Fruit fly (Drosophila melanogaster) whole organism, prepupa: Measurements from ENCODE around the gene CG14971.

Experiments used
- CG1621 ChIP-seq: fragments of 200-800 bp; sonication (Bioruptor generic); optimal IDR thresholded peaks from 3 replicates; lab custom pipeline; 2018; ENCODE audit warnings: missing biosample characterization, mild to moderate bottlenecking, missing genetic modification characterization
- CG3032 ChIP-seq: fragments of 200-800 bp; optimal IDR thresholded peaks from 2 replicates; lab custom pipeline; 2019; ENCODE audit warnings: missing biosample characterization, mild to moderate bottlenecking, missing genetic modification characterization, moderate library complexity
- Gug ChIP-seq: fragments of 200-800 bp; sonication (Bioruptor generic); IDR thresholded peaks from 2 replicates; pipeline ENCODE4 v1.3.6; 2022; ENCODE audit warnings: missing biosample characterization, missing genetic modification characterization
- Hr38 ChIP-seq: sonication (Bioruptor generic); optimal IDR thresholded peaks from 2 replicates; lab custom pipeline; 2016; ENCODE audit warnings: missing biosample characterization, missing genetic modification characterization
- Sox102F ChIP-seq: fragments of 200-800 bp; sonication (Bioruptor generic); optimal IDR thresholded peaks from 2 replicates; lab custom pipeline; 2016; ENCODE audit warnings: missing biosample characterization, mild to moderate bottlenecking, missing genetic modification characterization
- Sox14 ChIP-seq: fragments of 200-800 bp; sonication (Bioruptor generic); optimal IDR thresholded peaks from 3 replicates; lab custom pipeline; 2016; ENCODE audit warnings: missing biosample characterization, missing genetic modification characterization
- esn ChIP-seq: fragments of 200-800 bp; sonication (Bioruptor generic); optimal IDR thresholded peaks from 2 replicates; lab custom pipeline; 2016; ENCODE audit warnings: missing biosample characterization, mild to moderate bottlenecking, missing genetic modification characterization, moderate library complexity
- fd85E ChIP-seq: fragments of 200-800 bp; sonication (Bioruptor generic); optimal IDR thresholded peaks from 3 replicates; lab custom pipeline; 2016; ENCODE audit warnings: missing biosample characterization, missing genetic modification characterization
- pdm3 ChIP-seq: fragments of 200-800 bp; sonication (Bioruptor generic); optimal IDR thresholded peaks from 3 replicates; lab custom pipeline; 2016; ENCODE audit warnings: missing biosample characterization, missing genetic modification characterization
- spab ChIP-seq: fragments of 200-800 bp; sonication (Bioruptor generic); optimal IDR thresholded peaks from 2 replicates; lab custom pipeline; 2017; ENCODE audit warnings: missing biosample characterization, mild to moderate bottlenecking, missing genetic modification characterization, missing genetic modification reagents

DNA sequence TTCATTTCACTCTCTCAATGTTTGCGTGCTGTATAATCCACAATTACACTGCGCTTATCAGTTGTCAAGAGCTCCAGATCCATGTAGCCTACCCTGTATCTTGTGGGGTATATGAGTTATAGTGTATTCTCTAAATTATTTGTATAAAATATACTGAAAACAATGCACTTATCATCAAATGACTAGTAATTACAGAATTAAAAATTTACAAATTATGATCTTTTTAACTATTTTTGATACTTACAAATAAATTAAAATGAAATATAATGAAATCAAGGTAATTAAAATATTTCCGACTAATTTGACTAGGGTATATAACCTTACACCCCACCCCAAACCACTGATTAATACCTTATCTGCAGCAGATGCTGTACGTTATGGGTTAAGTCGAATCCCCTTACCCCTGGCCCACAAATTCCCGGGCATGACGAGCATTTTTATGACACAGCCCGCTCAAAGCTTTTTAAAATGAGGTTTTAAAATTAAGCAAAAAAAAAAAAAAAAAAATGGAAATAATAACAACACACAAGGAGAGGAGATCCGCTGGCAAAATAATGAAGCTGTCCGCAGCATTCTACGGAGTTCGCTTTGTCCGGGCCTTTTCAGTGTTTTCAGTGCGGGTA is 14.1 kb upstream of the CG14971 start:
- TF ChIP-seq esn (GFP tag; lab: Kevin White, UChicago), result peak; percentile 14
- no peak for TF ChIP-seq CG1621
- no peak for TF ChIP-seq Gug (GFP tag; lab: Robert Waterston, UW)
- TF ChIP-seq pdm3 (GFP tag; lab: Kevin White, UChicago), result peak; percentile 0
- no peak for TF ChIP-seq fd85E
- no peak for TF ChIP-seq spab (GFP tag; lab: Kevin White, UChicago)
- TF ChIP-seq Hr38 (GFP tag; lab: Kevin White, UChicago), result no peak
- TF ChIP-seq CG3032, result peak; percentile 16
- TF ChIP-seq Sox102F (GFP tag; lab: Kevin White, UChicago), result no peak
- TF ChIP-seq Sox14, result no peak
